Worm (Caenorhabditis elegans): ENCODE data around the gene ttm-2.
A peak's percentile ranks its signal among the peaks of the same experiment; 100 is the strongest.

Gene ttm-2

DNA sequence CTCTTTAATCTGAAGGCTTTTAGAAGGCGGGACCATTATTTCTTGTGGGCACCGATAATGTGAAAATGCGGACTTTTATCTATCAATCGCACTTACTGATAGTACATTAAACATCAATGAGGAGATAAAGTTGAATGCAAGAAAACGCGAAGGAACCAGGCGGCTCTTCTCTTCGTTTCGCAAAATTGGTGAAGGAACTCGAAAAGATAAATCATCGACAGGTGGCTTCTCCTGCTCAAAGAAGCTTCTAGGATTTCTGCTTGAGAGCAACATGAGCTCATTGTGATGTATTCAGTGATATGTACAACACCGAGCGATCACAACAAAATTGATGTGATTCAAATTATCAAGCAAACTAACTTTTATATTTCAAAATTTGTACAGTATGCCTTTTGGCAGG lies 39.6 kb upstream of the ttm-2 start:
- TF ChIP-seq nfya-1 (tag; optimal IDR thresholded peaks at IDR 0.05; ENCODE audit: borderline replicate concordance, insufficient read depth) (no peak), lsy-27 (tag; optimal IDR thresholded peaks at IDR 0.05; ENCODE audit: borderline replicate concordance, insufficient read depth) (no peak), him-1 (tag; optimal IDR thresholded peaks at IDR 0.05) (no peak), K12H6.12 (tag; optimal IDR thresholded peaks at IDR 0.05) (no peak), B0336.3 (GFP tag; IDR thresholded peaks at IDR 0.05) (no peak), attf-5 (GFP tag; optimal IDR thresholded peaks at IDR 0.05) (no peak), F22D6.2 (tag; optimal IDR thresholded peaks at IDR 0.05) (no peak), B0035.1 (tag; optimal IDR thresholded peaks at IDR 0.05) (no peak), madf-10 (tag; optimal IDR thresholded peaks at IDR 0.05) (no peak), F57C9.4 (tag; optimal IDR thresholded peaks at IDR 0.05) (no peak), ztf-25 (GFP tag; IDR thresholded peaks at IDR 0.05) (no peak), rcor-1 (GFP tag; IDR thresholded peaks at IDR 0.05) (no peak), Y53F4B.3 (GFP tag; IDR thresholded peaks at IDR 0.05) (no peak)

DNA sequence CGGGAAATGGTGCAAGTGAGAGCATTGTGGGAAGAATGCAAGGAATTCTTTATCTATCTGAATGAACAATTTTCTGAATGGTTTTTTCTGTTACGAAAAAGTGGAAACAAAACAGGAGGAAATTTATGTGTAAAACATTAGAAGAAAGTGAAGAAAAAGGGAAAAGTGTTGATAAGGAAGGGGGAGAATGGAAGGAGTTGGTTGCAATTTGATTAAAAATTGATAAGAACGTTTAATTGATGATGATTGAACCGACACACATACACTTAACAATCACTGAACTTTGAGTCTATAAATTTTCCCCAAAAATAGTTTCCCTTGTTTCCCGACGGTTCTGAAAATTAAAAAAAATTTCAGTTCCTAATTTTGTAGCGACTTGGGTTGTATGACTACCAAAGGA lies 36.7 kb upstream of the ttm-2 start:
- TF ChIP-seq F10E7.11 (tag; optimal IDR thresholded peaks at IDR 0.05) (no peak), egl-18 (GFP tag; IDR thresholded peaks at IDR 0.05) (no peak), hrde-1 (tag; optimal IDR thresholded peaks at IDR 0.05; ENCODE audit: borderline replicate concordance) (no peak), ztf-18 (tag; optimal IDR thresholded peaks at IDR 0.05) (no peak), rpc-1 (optimal IDR thresholded peaks at IDR 0.05) (no peak), rpc-1 (tag; optimal IDR thresholded peaks at IDR 0.05) (no peak), F23B12.7 (tag; optimal IDR thresholded peaks at IDR 0.05; ENCODE audit: insufficient read depth) (no peak), pha-4 (tag; optimal IDR thresholded peaks at IDR 0.05) (no peak), nhr-80 (tag; optimal IDR thresholded peaks at IDR 0.05) (peak; percentile 63), bed-1 (GFP tag; IDR thresholded peaks at IDR 0.05) (no peak)

DNA sequence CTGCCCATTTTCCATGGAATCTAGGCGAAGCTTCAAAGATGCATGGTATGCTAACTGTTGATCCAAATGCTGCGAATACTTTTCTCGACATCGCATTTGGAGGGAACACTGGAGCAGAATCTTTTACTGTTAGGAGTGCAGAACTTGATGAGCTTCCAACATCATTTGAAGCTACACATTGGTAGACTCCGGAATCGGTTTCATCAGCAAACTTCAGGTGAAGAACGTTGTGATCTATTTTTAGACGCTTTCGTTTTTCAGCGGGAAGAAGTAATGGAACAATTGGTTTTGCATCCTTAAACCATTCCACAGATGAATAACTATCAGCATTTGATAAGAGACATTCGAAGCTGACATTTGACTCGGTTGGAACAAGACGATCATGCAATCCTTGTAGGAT lies 34.3 kb upstream of the ttm-2 start:
- no peak for TF ChIP-seq lin-40 (tag; optimal IDR thresholded peaks at IDR 0.05)
- no peak for TF ChIP-seq Y67H2A.10 (GFP tag; conservative IDR thresholded peaks at IDR 0.05)
- no peak for TF ChIP-seq ekl-4 (GFP tag; IDR thresholded peaks at IDR 0.05)
- no peak for TF ChIP-seq ets-4 (GFP tag; optimal IDR thresholded peaks at IDR 0.05)
- TF ChIP-seq dpl-1 (GFP tag; optimal IDR thresholded peaks at IDR 0.05) = no peak
- no peak for TF ChIP-seq lsl-1 (GFP tag; optimal IDR thresholded peaks at IDR 0.05)
- no peak for TF ChIP-seq gei-17 (GFP tag; optimal IDR thresholded peaks at IDR 0.05)
- no peak for TF ChIP-seq madf-6 (GFP tag; IDR thresholded peaks at IDR 0.05)
- no peak for TF ChIP-seq attf-5 (GFP tag; optimal IDR thresholded peaks at IDR 0.05)
- no peak for TF ChIP-seq F22D6.2 (tag; optimal IDR thresholded peaks at IDR 0.05)
- no peak for TF ChIP-seq ztf-26 (tag; optimal IDR thresholded peaks at IDR 0.05)
- no peak for TF ChIP-seq F49E8.2 (tag; optimal IDR thresholded peaks at IDR 0.05; ENCODE audit: insufficient read depth)
- TF ChIP-seq xnd-1 (tag; optimal IDR thresholded peaks at IDR 0.05) = no peak
- TF ChIP-seq C06A6.2 (GFP tag; conservative IDR thresholded peaks at IDR 0.05) = no peak
- no peak for TF ChIP-seq F52B5.7 (tag; optimal IDR thresholded peaks at IDR 0.05)
- TF ChIP-seq nfyb-1 (GFP tag; IDR thresholded peaks at IDR 0.05) = no peak
- TF ChIP-seq F10E7.11 (tag; optimal IDR thresholded peaks at IDR 0.05) = no peak
- no peak for TF ChIP-seq fkh-3 (tag; optimal IDR thresholded peaks at IDR 0.05)
- TF ChIP-seq nfya-2 (GFP tag; IDR thresholded peaks at IDR 0.05) = no peak

Measured in whole organism, young adult.